Worm (Caenorhabditis elegans) whole organism, L4 larva: ENCODE results near the gene rsd-2.

Experiments used
- F37D6.2 ChIP-seq: sonication (generic microtip); optimal IDR thresholded peaks from 2 replicates; lab custom pipeline; 2016; ENCODE audit warnings: mild to moderate bottlenecking, missing genetic modification characterization, missing compliant biosample characterization
- aly-2 ChIP-seq: sonication (generic microtip); optimal IDR thresholded peaks from 2 replicates; lab custom pipeline; 2018; ENCODE audit warnings: missing biosample characterization, missing genetic modification characterization
- ceh-82 ChIP-seq: sonication (generic microtip); optimal IDR thresholded peaks from 2 replicates; lab custom pipeline; 2017; ENCODE audit warnings: missing biosample characterization, missing genetic modification characterization
- cey-2 ChIP-seq: sonication (generic microtip); optimal IDR thresholded peaks from 3 replicates; lab custom pipeline; 2017; ENCODE audit warnings: missing genetic modification characterization, mild to moderate bottlenecking, missing compliant biosample characterization, antibody characterized with exemption, borderline replicate concordance; ENCODE audit not compliant: insufficient read depth
- fkh-10 ChIP-seq: fragments of 150-350 bp; optimal IDR thresholded peaks from 2 replicates; lab custom pipeline; 2014; ENCODE audit warnings: missing biosample characterization, missing genetic modification reagents, missing genetic modification characterization
- lin-15B ChIP-seq: fragments of 150-350 bp; sonication (generic microtip); optimal IDR thresholded peaks from 3 replicates; lab custom pipeline; 2014; ENCODE audit warnings: missing biosample characterization, missing genetic modification characterization
- pha-4 ChIP-seq, 2 experiments: fragments of 150-350 bp in 1 of 2; fragments of 200-800 bp in 1 of 2; sonication (Bioruptor generic) in 1 of 2; IDR thresholded peaks in 1 of 2; optimal IDR thresholded peaks in 1 of 2; 2 replicates each; pipeline versions ENCODE4 v1.3.6 to Lab custom; 2014 to 2022; ENCODE audit warnings: missing genetic modification characterization in 2 of 2, missing genetic modification reagents in 2 of 2, missing biosample characterization in 1 of 2, missing compliant biosample characterization in 1 of 2
- skn-1 ChIP-seq: fragments of 150-350 bp; optimal IDR thresholded peaks from 2 replicates; lab custom pipeline; 2014; ENCODE audit warnings: missing biosample characterization, missing genetic modification characterization
- snpc-1.2 ChIP-seq: fragments of 200-800 bp; sonication (Bioruptor generic); IDR thresholded peaks from 2 replicates; pipeline ENCODE4 v1.3.6; 2022; ENCODE audit warnings: missing genetic modification reagents, missing genetic modification characterization, missing compliant biosample characterization

DNA sequence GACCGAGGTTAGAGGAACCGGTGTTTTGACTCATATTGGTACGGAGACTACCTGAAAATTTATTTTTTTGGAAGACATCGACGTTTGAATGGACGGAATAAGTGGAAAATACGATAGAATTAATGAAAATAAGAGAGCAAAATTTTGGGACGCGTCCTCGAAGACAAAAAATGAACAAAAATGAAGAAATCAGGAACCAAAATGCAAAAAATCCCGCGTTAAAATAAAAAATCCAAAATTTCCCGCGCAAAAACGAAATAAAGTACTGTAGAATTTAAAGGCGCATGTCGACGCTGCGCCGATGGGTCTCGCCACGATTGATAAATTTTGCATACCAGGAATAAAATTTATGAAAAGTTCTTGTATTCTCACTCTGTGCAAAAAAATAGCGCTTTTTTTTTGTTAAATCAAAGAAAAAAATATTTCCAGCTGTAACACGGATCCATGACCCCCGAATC is 27.9 kb downstream of the rsd-2 start, which contains the start of gene puf-3:
- TF ChIP-seq F37D6.2: no peak
- TF ChIP-seq pha-4 (GFP tag; IDR thresholded peaks at IDR 0.05; lab: Robert Waterston, UW): no peak
- no peak for TF ChIP-seq pha-4 (tag; optimal IDR thresholded peaks at IDR 0.05; lab: Kevin White, UChicago)
- TF ChIP-seq lin-15B (tag; lab: Kevin White, UChicago): no peak
- no peak for TF ChIP-seq cey-2 (tag; lab: Kevin White, UChicago)
- TF ChIP-seq aly-2 (tag; lab: Kevin White, UChicago): no peak
- peak; percentile 94 for TF ChIP-seq snpc-1.2 (GFP tag; lab: Robert Waterston, UW)
- no peak for TF ChIP-seq ceh-82 (tag; lab: Kevin White, UChicago)
- no peak for TF ChIP-seq skn-1 (tag; lab: Kevin White, UChicago)
- TF ChIP-seq fkh-10: no peak
